Worm (Caenorhabditis elegans): ENCODE results near the gene srx-93.

The srx-93 gene

DNA sequence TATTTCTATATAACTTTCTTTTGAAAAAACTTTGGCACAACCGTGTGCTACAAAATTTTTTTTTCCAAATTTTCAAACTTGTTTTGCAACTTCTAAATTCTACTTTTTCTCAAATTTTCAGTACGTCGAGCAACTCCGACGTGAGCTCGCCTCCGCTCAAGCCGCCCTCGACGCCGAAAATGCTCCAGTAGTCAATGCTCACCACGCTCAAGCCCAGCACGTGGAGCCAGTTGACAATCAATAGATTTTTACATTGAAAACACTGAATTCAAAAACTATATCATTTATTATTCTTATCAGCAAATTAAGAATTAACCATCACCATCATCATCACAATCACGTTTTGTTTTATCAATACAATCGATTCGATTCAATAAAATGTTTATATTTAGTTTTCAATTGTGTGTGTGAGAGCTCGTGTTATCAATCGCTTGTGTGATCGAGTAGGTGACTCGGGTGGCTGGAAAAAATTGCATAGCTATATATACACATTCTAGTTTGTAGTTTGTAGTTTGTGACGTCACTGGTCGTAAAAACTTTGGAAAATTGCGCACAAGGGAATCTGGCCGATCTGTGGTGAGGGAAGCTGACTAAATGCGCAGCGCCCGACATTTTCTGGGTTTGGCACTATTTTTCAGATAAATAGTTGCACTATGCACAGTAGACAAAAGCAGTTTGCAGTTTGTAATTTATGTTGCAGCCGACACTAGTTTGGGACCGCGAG is 13.9 kb upstream of the srx-93 start:
- TF ChIP-seq ceh-82 (tag; optimal IDR thresholded peaks at IDR 0.05) (no peak), nhr-21 (tag; optimal IDR thresholded peaks at IDR 0.05) (peak; percentile 4), sma-3 (GFP tag; optimal IDR thresholded peaks at IDR 0.05) (peak; percentile 3), ztf-1 (GFP tag; conservative IDR thresholded peaks at IDR 0.05) (no peak), nhr-129 (tag; optimal IDR thresholded peaks at IDR 0.05) (peak; percentile 24), elt-1 (tag; optimal IDR thresholded peaks at IDR 0.05) (no peak), sem-4 (tag; optimal IDR thresholded peaks at IDR 0.05) (no peak), ama-1 (optimal IDR thresholded peaks at IDR 0.05) (peak; percentile 22), sma-9 (GFP tag; optimal IDR thresholded peaks at IDR 0.05) (peak; percentile 50), sma-9 (tag; optimal IDR thresholded peaks at IDR 0.05) (no peak), skn-1 (tag; optimal IDR thresholded peaks at IDR 0.05) (peak; percentile 19), lin-13 (GFP tag; optimal IDR thresholded peaks at IDR 0.05) (peak; percentile 12), R02D3.7 (tag; optimal IDR thresholded peaks at IDR 0.05) (no peak), ztf-4 (tag; optimal IDR thresholded peaks at IDR 0.05) (no peak), crh-2 (tag; optimal IDR thresholded peaks at IDR 0.05) (peak; percentile 57), F13H6.1 (tag; optimal IDR thresholded peaks at IDR 0.05) (peak; percentile 42), gmeb-1 (tag; optimal IDR thresholded peaks at IDR 0.05) (peak; percentile 18), fos-1 (tag; optimal IDR thresholded peaks at IDR 0.05) (peak; percentile 75)

DNA sequence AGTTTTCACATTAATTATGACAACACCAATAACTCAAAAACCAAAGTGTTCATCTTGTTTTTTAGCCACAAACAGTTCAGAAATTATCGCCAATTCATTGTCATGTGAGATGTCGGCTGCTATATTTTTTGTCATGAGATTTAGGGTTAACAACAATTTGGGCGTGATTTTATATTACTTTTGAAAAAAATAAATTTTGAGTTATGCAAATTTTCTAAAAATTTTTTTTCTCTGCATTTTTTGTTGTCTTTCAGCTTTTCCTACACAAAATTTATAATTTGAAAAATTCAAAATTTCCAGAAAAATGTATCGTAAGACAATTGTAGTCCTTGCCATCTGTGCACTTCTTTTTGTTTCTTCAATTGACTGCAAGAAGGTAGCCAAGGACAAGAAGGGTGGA is 12.5 kb upstream of the srx-93 start, which contains the start of gene F59B1.2:
TSS of gene F59B1.2 (plus strand) at position 301 of the 400 bp plus-strand sequence.
- TF ChIP-seq blmp-1 (tag; optimal IDR thresholded peaks at IDR 0.05; ENCODE audit: insufficient read depth) (no peak), Y55F3AM.14 (GFP tag; optimal IDR thresholded peaks at IDR 0.05) (no peak), gmeb-1 (tag; optimal IDR thresholded peaks at IDR 0.05) (no peak), zag-1 (tag; optimal IDR thresholded peaks at IDR 0.05) (no peak), mdl-1 (tag; optimal IDR thresholded peaks at IDR 0.05) (no peak), lin-11 (tag; optimal IDR thresholded peaks at IDR 0.05) (no peak), nhr-25 (tag; optimal IDR thresholded peaks at IDR 0.05) (no peak)

DNA sequence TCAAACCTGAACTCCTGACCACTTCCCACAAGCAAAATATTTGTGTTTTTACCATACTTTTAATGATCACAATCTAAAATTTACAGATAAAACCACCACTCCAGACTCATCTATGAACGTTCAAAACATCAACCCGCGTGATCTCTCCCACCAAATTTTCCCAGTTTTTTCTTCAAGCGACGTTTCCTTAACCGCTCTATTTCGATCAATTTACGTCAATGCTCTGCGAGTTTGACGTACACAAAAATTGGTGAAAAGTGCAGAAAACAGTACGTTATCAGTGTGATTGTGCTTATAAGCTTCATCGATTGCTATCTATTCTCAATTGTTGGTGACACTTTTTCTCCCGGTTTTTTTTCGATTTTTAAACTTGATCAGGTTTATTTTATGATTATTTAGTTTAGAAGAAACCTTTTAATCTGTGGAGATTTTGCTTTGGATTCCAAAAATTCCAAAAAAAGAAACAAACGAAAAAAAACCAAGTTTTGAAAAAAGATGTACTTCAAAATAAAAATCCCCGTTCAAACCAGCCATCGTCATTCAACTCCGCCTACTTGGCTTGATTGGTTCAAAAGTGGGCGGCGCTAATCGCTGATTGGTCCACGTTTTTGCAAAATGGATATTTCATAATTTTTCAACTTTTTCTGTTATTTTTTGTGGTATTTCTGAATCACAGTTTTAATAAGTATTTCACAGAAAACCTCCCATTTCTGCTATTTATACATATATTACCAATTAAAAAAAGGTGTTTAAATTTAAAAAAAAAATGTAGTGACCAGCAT is 11.9 kb upstream of the srx-93 start:
- TF ChIP-seq nhr-237 (tag; optimal IDR thresholded peaks at IDR 0.05) (no peak), ZK546.5 (tag; optimal IDR thresholded peaks at IDR 0.05) (no peak), alr-1 (tag; optimal IDR thresholded peaks at IDR 0.05) (no peak), C34F6.9 (tag; optimal IDR thresholded peaks at IDR 0.05) (no peak), F13H6.1 (tag; optimal IDR thresholded peaks at IDR 0.05) (peak; percentile 15), lin-11 (tag; optimal IDR thresholded peaks at IDR 0.05) (no peak), unc-39 (tag; optimal IDR thresholded peaks at IDR 0.05) (no peak), nhr-129 (tag; optimal IDR thresholded peaks at IDR 0.05) (peak; percentile 38), nhr-12 (tag; optimal IDR thresholded peaks at IDR 0.05) (no peak), Y55F3AM.14 (GFP tag; optimal IDR thresholded peaks at IDR 0.05) (no peak), mab-5 (tag; optimal IDR thresholded peaks at IDR 0.05) (no peak), fos-1 (tag; optimal IDR thresholded peaks at IDR 0.05) (peak; percentile 46), gmeb-1 (tag; optimal IDR thresholded peaks at IDR 0.05) (peak; percentile 21), crh-2 (tag; optimal IDR thresholded peaks at IDR 0.05) (peak; percentile 48), ceh-16 (tag; optimal IDR thresholded peaks at IDR 0.05) (no peak), sma-9 (GFP tag; optimal IDR thresholded peaks at IDR 0.05) (peak; percentile 68), sma-9 (tag; optimal IDR thresholded peaks at IDR 0.05) (no peak), zag-1 (tag; optimal IDR thresholded peaks at IDR 0.05) (no peak)

DNA sequence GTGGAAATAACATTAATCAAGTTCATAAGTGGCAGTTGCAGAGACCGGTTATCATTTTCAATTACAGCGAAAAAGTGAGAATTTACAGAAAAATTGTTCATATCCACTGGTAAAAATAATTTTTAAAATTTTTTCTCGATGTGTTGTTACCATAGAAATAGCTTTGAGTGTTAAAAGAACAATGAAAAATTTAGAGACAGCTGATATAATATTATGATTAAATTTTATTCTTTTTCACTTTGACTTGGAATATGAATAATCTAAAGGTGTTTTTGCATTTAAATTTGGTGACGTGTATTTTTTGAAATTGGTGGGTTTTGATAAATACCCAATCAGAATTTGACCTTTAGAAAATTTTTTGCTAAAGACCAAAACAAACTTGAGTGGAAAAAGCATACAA is 11.1 kb upstream of the srx-93 start, which contains the start of gene F59B1.6:
TSS of gene F59B1.6 (minus strand) at position 101 of the 400 bp plus-strand sequence.
- no peak for TF ChIP-seq sem-4 (tag; optimal IDR thresholded peaks at IDR 0.05)
- TF ChIP-seq nhr-11 (tag; optimal IDR thresholded peaks at IDR 0.05): no peak
- no peak for TF ChIP-seq gmeb-1 (tag; optimal IDR thresholded peaks at IDR 0.05)
- TF ChIP-seq nhr-77 (tag; optimal IDR thresholded peaks at IDR 0.05): no peak
- no peak for TF ChIP-seq unc-39 (tag; optimal IDR thresholded peaks at IDR 0.05)

Data from whole organism, L2 larva.